4 fruit fly cellular contexts compared by ENCODE assay signal in genomic region chr3R:25680528-25680927, dm6.
TF ChIP-seq lines count a peak whose summit lies in the region.

Gene CG4743 (minus strand): TSS chr3R:25680550.
Gene Idh3g (plus strand): TSS chr3R:25680845.

TF ChIP-seq in whole organism, adult, 20 proteins besides CTCF, POLR2A, EP300 and RAD21 (continued from another document):
- TF ChIP-seq CG14711 (tag; optimal IDR thresholded peaks at IDR 0.05; lab: Kevin White, UChicago) (peak; percentile 99), cic (GFP tag; optimal IDR thresholded peaks at IDR 0.05; lab: Kevin White, UChicago) (peak; percentile 78)
TF ChIP-seq in whole organism, adult: peak in this region for 17.

TF ChIP-seq in whole organism, embryonic, 481 proteins besides CTCF, POLR2A, EP300 and RAD21 (continued from another document and continues in another):
- TF ChIP-seq CG1024 (GFP tag; IDR thresholded peaks at IDR 0.05; lab: Robert Waterston, UW) (peak; percentile 86; the same call in 1 of the 2 replicates), Neu2 (GFP tag; optimal IDR thresholded peaks at IDR 0.05; lab: Kevin White, UChicago; ENCODE audit: borderline replicate concordance) (no peak), gcm2 (GFP tag; optimal IDR thresholded peaks at IDR 0.05; lab: Kevin White, UChicago) (peak; percentile 80), fd96Cb (tag; optimal IDR thresholded peaks at IDR 0.05; lab: Kevin White, UChicago) (peak; percentile 97), CG9609 (GFP tag; optimal IDR thresholded peaks at IDR 0.05; lab: Kevin White, UChicago) (peak; percentile 59), Jarid2 (GFP tag; optimal IDR thresholded peaks at IDR 0.05; lab: Kevin White, UChicago) (peak; percentile 76), sna (GFP tag; IDR thresholded peaks at IDR 0.05; lab: Robert Waterston, UW; ENCODE audit: partially characterized antibody) (no peak), chif (GFP tag; optimal IDR thresholded peaks at IDR 0.05; lab: Kevin White, UChicago) (peak; percentile 79 to 85), ken (GFP tag; IDR thresholded peaks at IDR 0.05; lab: Robert Waterston, UW) (peak; percentile 93), Mes4 (GFP tag; optimal IDR thresholded peaks at IDR 0.05; lab: Kevin White, UChicago) (peak; percentile 77), CG18764 (GFP tag; optimal IDR thresholded peaks at IDR 0.05; lab: Kevin White, UChicago) (peak; percentile 94), ewg (GFP tag; optimal IDR thresholded peaks at IDR 0.05; lab: Kevin White, UChicago) (peak; percentile 92), hb (GFP tag; IDR thresholded peaks at IDR 0.05; lab: Robert Waterston, UW; ENCODE audit: partially characterized antibody) (no peak), CG10274 (GFP tag; optimal IDR thresholded peaks at IDR 0.05; lab: Kevin White, UChicago) (peak; percentile 79), run (tag; optimal IDR thresholded peaks at IDR 0.05; lab: Kevin White, UChicago) (peak; percentile 95), NfI (GFP tag; optimal IDR thresholded peaks at IDR 0.05; lab: Kevin White, UChicago) (peak; percentile 96), psq (GFP tag; optimal IDR thresholded peaks at IDR 0.05; lab: Kevin White, UChicago) (peak; percentile 85), cas (GFP tag; IDR thresholded peaks at IDR 0.05; lab: Robert Waterston, UW) (peak; percentile 91), Drgx (GFP tag; IDR thresholded peaks at IDR 0.05; lab: Robert Waterston, UW) (peak; percentile 94), Hr51 (GFP tag; optimal IDR thresholded peaks at IDR 0.05; lab: Kevin White, UChicago) (peak; percentile 84 to 98), Tbp (GFP tag; optimal IDR thresholded peaks at IDR 0.05; lab: Kevin White, UChicago) (no peak), CG43689 (GFP tag; IDR thresholded peaks at IDR 0.05; lab: Robert Waterston, UW) (peak; percentile 91), Aef1 (GFP tag; IDR thresholded peaks at IDR 0.05; lab: Robert Waterston, UW) (peak; percentile 93), zf30C (GFP tag; optimal IDR thresholded peaks at IDR 0.05; lab: Kevin White, UChicago) (peak; percentile 23), CG4730 (GFP tag; IDR thresholded peaks at IDR 0.05; lab: Robert Waterston, UW) (peak; percentile 98), fd3F (GFP tag; optimal IDR thresholded peaks at IDR 0.05; lab: Kevin White, UChicago) (peak; percentile 97), B-H2 (GFP tag; optimal IDR thresholded peaks at IDR 0.05; lab: Kevin White, UChicago) (peak; percentile 98), lab (GFP tag; optimal IDR thresholded peaks at IDR 0.05; lab: Kevin White, UChicago) (peak; percentile 98), CG8359 (GFP tag; optimal IDR thresholded peaks at IDR 0.05; lab: Kevin White, UChicago; ENCODE audit: borderline replicate concordance) (peak; percentile 89), Dip2 (GFP tag; IDR thresholded peaks at IDR 0.05; lab: Robert Waterston, UW) (no peak; the same call in 1 of the 2 replicates), esg (GFP tag; conservative IDR thresholded peaks at IDR 0.05; lab: Robert Waterston, UW) (peak; percentile 95), CG11247 (GFP tag; IDR thresholded peaks at IDR 0.05; lab: Robert Waterston, UW) (peak; percentile 94), CG17385 (GFP tag; optimal IDR thresholded peaks at IDR 0.05; lab: Kevin White, UChicago) (peak; percentile 96), ERR (GFP tag; optimal IDR thresholded peaks at IDR 0.05; lab: Kevin White, UChicago) (peak; percentile 53), CG10366 (GFP tag; IDR thresholded peaks at IDR 0.05; lab: Robert Waterston, UW) (peak; percentile 95), CG31441 (GFP tag; IDR thresholded peaks at IDR 0.05; lab: Robert Waterston, UW) (peak; percentile 99), Nf-YB (GFP tag; optimal IDR thresholded peaks at IDR 0.05; lab: Kevin White, UChicago) (peak; percentile 88), dysf (GFP tag; IDR thresholded peaks at IDR 0.05; lab: Robert Waterston, UW) (peak; percentile 97), CHES-1-like (GFP tag; optimal IDR thresholded peaks at IDR 0.05; lab: Kevin White, UChicago) (peak; percentile 20), hth (optimal IDR thresholded peaks at IDR 0.05; lab: Kevin White, UChicago) (no peak), cwo (GFP tag; optimal IDR thresholded peaks at IDR 0.05; lab: Kevin White, UChicago) (peak; percentile 93), CG3995 (GFP tag; optimal IDR thresholded peaks at IDR 0.05; lab: Kevin White, UChicago) (peak; percentile 74)

TF ChIP-seq in whole organism, prepupa, 60 proteins besides CTCF, POLR2A, EP300 and RAD21 (continued from another document):
- TF ChIP-seq cyc (GFP tag; optimal IDR thresholded peaks at IDR 0.05; lab: Kevin White, UChicago) (peak; percentile 91), CG6163 (GFP tag; IDR thresholded peaks at IDR 0.05; lab: Robert Waterston, UW) (peak; percentile 96), Hr4 (GFP tag; optimal IDR thresholded peaks at IDR 0.05; lab: Kevin White, UChicago) (peak; percentile 94), Met (GFP tag; optimal IDR thresholded peaks at IDR 0.05; lab: Kevin White, UChicago) (peak; percentile 94), CG6854 (GFP tag; optimal IDR thresholded peaks at IDR 0.05; lab: Kevin White, UChicago) (peak; percentile 90), fd85E (GFP tag; optimal IDR thresholded peaks at IDR 0.05; lab: Kevin White, UChicago) (peak; percentile 74), achi (GFP tag; optimal IDR thresholded peaks at IDR 0.05; lab: Kevin White, UChicago) (peak; percentile 96), CG7368 (GFP tag; optimal IDR thresholded peaks at IDR 0.05; lab: Kevin White, UChicago) (peak; percentile 89), Sox15 (GFP tag; optimal IDR thresholded peaks at IDR 0.05; lab: Kevin White, UChicago) (peak; percentile 91), CG11762 (GFP tag; optimal IDR thresholded peaks at IDR 0.05; lab: Kevin White, UChicago; ENCODE audit: insufficient read depth) (peak; percentile 92), Ets21C (GFP tag; optimal IDR thresholded peaks at IDR 0.05; lab: Kevin White, UChicago) (peak; percentile 83), OdsH (GFP tag; optimal IDR thresholded peaks at IDR 0.05; lab: Kevin White, UChicago) (peak; percentile 97), fd59A (GFP tag; optimal IDR thresholded peaks at IDR 0.05; lab: Kevin White, UChicago) (peak; percentile 90), dac (GFP tag; optimal IDR thresholded peaks at IDR 0.05; lab: Kevin White, UChicago) (peak; percentile 86), esn (GFP tag; optimal IDR thresholded peaks at IDR 0.05; lab: Kevin White, UChicago) (peak; percentile 96), pdm3 (GFP tag; optimal IDR thresholded peaks at IDR 0.05; lab: Kevin White, UChicago) (peak; percentile 95), CG15336 (GFP tag; IDR thresholded peaks at IDR 0.05; lab: Robert Waterston, UW) (peak; percentile 96), CG4318 (GFP tag; optimal IDR thresholded peaks at IDR 0.05; lab: Kevin White, UChicago) (peak; percentile 86), CG3032 (tag; optimal IDR thresholded peaks at IDR 0.05; lab: Kevin White, UChicago) (peak; percentile 97), svp (GFP tag; lab: Kevin White, UChicago) (peak; percentile 97), ss (GFP tag; optimal IDR thresholded peaks at IDR 0.05; lab: Kevin White, UChicago) (peak; percentile 86 to 93), Hr38 (GFP tag; optimal IDR thresholded peaks at IDR 0.05; lab: Kevin White, UChicago) (no peak), Sox14 (GFP tag; optimal IDR thresholded peaks at IDR 0.05; lab: Kevin White, UChicago) (peak; percentile 94), CG10631 (GFP tag; optimal IDR thresholded peaks at IDR 0.05; lab: Kevin White, UChicago) (peak; percentile 95), CG16779 (tag; optimal IDR thresholded peaks at IDR 0.05; lab: Kevin White, UChicago) (peak; percentile 85), Eip75B (GFP tag; optimal IDR thresholded peaks at IDR 0.05; lab: Kevin White, UChicago) (peak; percentile 91), CG1621 (tag; optimal IDR thresholded peaks at IDR 0.05; lab: Kevin White, UChicago) (peak; percentile 92), Blimp-1 (GFP tag; optimal IDR thresholded peaks at IDR 0.05; lab: Kevin White, UChicago) (peak; percentile 82), CG8119 (GFP tag; IDR thresholded peaks at IDR 0.05; lab: Robert Waterston, UW) (peak; percentile 95), vri (GFP tag; optimal IDR thresholded peaks at IDR 0.05; lab: Kevin White, UChicago) (peak; percentile 94), CG11294 (GFP tag; IDR thresholded peaks at IDR 0.05; lab: Robert Waterston, UW) (peak; percentile 91), Eip93F (GFP tag; optimal IDR thresholded peaks at IDR 0.05; lab: Kevin White, UChicago) (peak; percentile 79), CG6276 (GFP tag; optimal IDR thresholded peaks at IDR 0.05; lab: Kevin White, UChicago) (no peak), acj6 (GFP tag; optimal IDR thresholded peaks at IDR 0.05; lab: Kevin White, UChicago) (peak; percentile 97), CG8319 (GFP tag; optimal IDR thresholded peaks at IDR 0.05; lab: Kevin White, UChicago) (peak; percentile 90), fkh (GFP tag; optimal IDR thresholded peaks at IDR 0.05; lab: Kevin White, UChicago) (peak; percentile 86), CG10669 (GFP tag; optimal IDR thresholded peaks at IDR 0.05; lab: Kevin White, UChicago) (peak; percentile 93), CG3919 (GFP tag; optimal IDR thresholded peaks at IDR 0.05; lab: Kevin White, UChicago) (peak; percentile 96), lz (GFP tag; optimal IDR thresholded peaks at IDR 0.05; lab: Kevin White, UChicago) (peak; percentile 93), net (GFP tag; optimal IDR thresholded peaks at IDR 0.05; lab: Kevin White, UChicago) (peak; percentile 95), CG32006 (GFP tag; optimal IDR thresholded peaks at IDR 0.05; lab: Kevin White, UChicago) (peak; percentile 95)
TF ChIP-seq in whole organism, prepupa: peak in this region for 58.

TF ChIP-seq in whole organism, wandering third instar larva, 38 proteins besides CTCF, POLR2A, EP300 and RAD21 (continued from another document):
- no peak for TF ChIP-seq usp (GFP tag; optimal IDR thresholded peaks at IDR 0.05; lab: Kevin White, UChicago)
- TF ChIP-seq sv (GFP tag; optimal IDR thresholded peaks at IDR 0.05; lab: Kevin White, UChicago): peak; percentile 91
- no peak for TF ChIP-seq N (GFP tag; optimal IDR thresholded peaks at IDR 0.05; lab: Kevin White, UChicago)
- TF ChIP-seq Rel (GFP tag; optimal IDR thresholded peaks at IDR 0.05; lab: Kevin White, UChicago): no peak
- TF ChIP-seq Rel (tag; optimal IDR thresholded peaks at IDR 0.05; lab: Kevin White, UChicago): peak; percentile 91
- TF ChIP-seq CrebA (GFP tag; optimal IDR thresholded peaks at IDR 0.05; lab: Kevin White, UChicago; ENCODE audit: borderline replicate concordance): no peak
- peak; percentile 96 for TF ChIP-seq CG9705 (GFP tag; optimal IDR thresholded peaks at IDR 0.05; lab: Kevin White, UChicago)
- TF ChIP-seq tai (GFP tag; optimal IDR thresholded peaks at IDR 0.05; lab: Kevin White, UChicago): no peak
- TF ChIP-seq Hr78 (GFP tag; optimal IDR thresholded peaks at IDR 0.05; lab: Kevin White, UChicago): no peak
- peak in 1 of 2 experiments; percentile 97 for TF ChIP-seq foxo (GFP tag; optimal IDR thresholded peaks at IDR 0.05; lab: Kevin White, UChicago)
- TF ChIP-seq ey (GFP tag; optimal IDR thresholded peaks at IDR 0.05; lab: Kevin White, UChicago): peak; percentile 87
- peak; percentile 86 for TF ChIP-seq dsf (GFP tag; optimal IDR thresholded peaks at IDR 0.05; lab: Kevin White, UChicago; ENCODE audit: borderline replicate concordance)
- TF ChIP-seq Hr83 (GFP tag; optimal IDR thresholded peaks at IDR 0.05; lab: Kevin White, UChicago; ENCODE audit: poor library complexity, severe bottlenecking): no peak
- TF ChIP-seq Jra (GFP tag; optimal IDR thresholded peaks at IDR 0.05; lab: Kevin White, UChicago): peak; percentile 85
- peak; percentile 93 for TF ChIP-seq psq (GFP tag; optimal IDR thresholded peaks at IDR 0.05; lab: Kevin White, UChicago)
